Worm (Caenorhabditis elegans) whole organism, L3 larva: Measurements from ENCODE around the gene C53A5.17.

Source experiments
- R02D3.7 ChIP-seq: fragments of 150-350 bp; optimal IDR thresholded peaks from 2 replicates; lab custom pipeline; 2014; ENCODE audit warnings: missing biosample characterization, missing genetic modification characterization
- ZK546.5 ChIP-seq: sonication (generic microtip); optimal IDR thresholded peaks from 2 replicates; lab custom pipeline; 2017; ENCODE audit warnings: missing biosample characterization, missing genetic modification characterization
- aly-2 ChIP-seq: fragments of 150-350 bp; optimal IDR thresholded peaks from 2 replicates; lab custom pipeline; 2014; ENCODE audit warnings: missing biosample characterization, missing genetic modification characterization
- ama-1 ChIP-seq: fragments of 150-350 bp; optimal IDR thresholded peaks from 2 replicates; lab custom pipeline; 2018
- ceh-16 ChIP-seq: sonication (generic microtip); optimal IDR thresholded peaks from 2 replicates; lab custom pipeline; 2017; ENCODE audit warnings: missing biosample characterization, missing genetic modification characterization
- ceh-82 ChIP-seq: fragments of 150-350 bp; optimal IDR thresholded peaks from 2 replicates; lab custom pipeline; 2014; ENCODE audit warnings: missing biosample characterization, missing genetic modification characterization
- daf-12 ChIP-seq: fragments of 150-350 bp; optimal IDR thresholded peaks from 2 replicates; lab custom pipeline; 2014; ENCODE audit warnings: missing biosample characterization, missing genetic modification reagents, missing genetic modification characterization
- egl-27 ChIP-seq: sonication (generic microtip); optimal IDR thresholded peaks from 4 replicates; lab custom pipeline; 2017; ENCODE audit warnings: missing biosample characterization, missing genetic modification reagents, missing genetic modification characterization
- egl-5 ChIP-seq: fragments of 150-350 bp; optimal IDR thresholded peaks from 2 replicates; lab custom pipeline; 2017; ENCODE audit warnings: missing biosample characterization, missing genetic modification reagents, missing genetic modification characterization, inconsistent platforms
- elt-2 ChIP-seq: sonication (generic microtip); optimal IDR thresholded peaks from 2 replicates; lab custom pipeline; 2016; ENCODE audit warnings: missing genetic modification reagents, mild to moderate bottlenecking, missing genetic modification characterization, missing compliant biosample characterization
- elt-3 ChIP-seq, 3 experiments: fragments of 150-350 bp in 1 of 3; sonication (generic microtip) in 2 of 3; optimal IDR thresholded peaks; 2 replicates in 2 of 3; 4 replicates in 1 of 3; lab custom pipeline; 2014 to 2017; ENCODE audit warnings: missing biosample characterization in 3 of 3, missing genetic modification characterization in 3 of 3
- eor-1 ChIP-seq, 2 experiments: fragments of 150-350 bp; optimal IDR thresholded peaks; 2 replicates each; lab custom pipeline; 2014 to 2018; ENCODE audit warnings: missing biosample characterization in 2 of 2, missing genetic modification characterization in 2 of 2
- fkh-10 ChIP-seq: sonication (generic microtip); optimal IDR thresholded peaks from 2 replicates; lab custom pipeline; 2017; ENCODE audit warnings: missing biosample characterization, missing genetic modification reagents, missing genetic modification characterization
- fkh-2 ChIP-seq: fragments of 150-350 bp; optimal IDR thresholded peaks from 2 replicates; lab custom pipeline; 2014; ENCODE audit warnings: missing biosample characterization, missing genetic modification reagents, missing genetic modification characterization
- jun-1 ChIP-seq: fragments of 150-350 bp; optimal IDR thresholded peaks from 2 replicates; lab custom pipeline; 2014; ENCODE audit warnings: missing biosample characterization, missing genetic modification reagents, missing genetic modification characterization
- lin-15B ChIP-seq: fragments of 150-350 bp; optimal IDR thresholded peaks from 2 replicates; lab custom pipeline; 2014; ENCODE audit warnings: missing biosample characterization, missing genetic modification characterization
- lin-39 ChIP-seq: fragments of 150-350 bp; optimal IDR thresholded peaks from 2 replicates; lab custom pipeline; 2018; ENCODE audit warnings: missing biosample characterization, missing genetic modification reagents, missing genetic modification characterization
- lsy-12 ChIP-seq: sonication (generic microtip); optimal IDR thresholded peaks from 2 replicates; lab custom pipeline; 2016; ENCODE audit warnings: mild to moderate bottlenecking, missing genetic modification characterization, missing compliant biosample characterization
- mdl-1 ChIP-seq: fragments of 150-350 bp; optimal IDR thresholded peaks from 2 replicates; lab custom pipeline; 2014; ENCODE audit warnings: missing biosample characterization, missing genetic modification characterization
- mml-1 ChIP-seq: fragments of 150-350 bp; sonication (generic microtip); optimal IDR thresholded peaks from 3 replicates; lab custom pipeline; 2014; ENCODE audit warnings: missing biosample characterization, missing genetic modification characterization
- nfya-1 ChIP-seq: sonication (generic microtip); optimal IDR thresholded peaks from 2 replicates; lab custom pipeline; 2017; ENCODE audit warnings: missing genetic modification characterization, mild to moderate bottlenecking, missing compliant biosample characterization, antibody characterized with exemption, moderate library complexity; ENCODE audit not compliant: insufficient read depth
- nhr-11 ChIP-seq: fragments of 150-350 bp; optimal IDR thresholded peaks from 2 replicates; lab custom pipeline; 2014; ENCODE audit warnings: missing biosample characterization, missing genetic modification characterization
- nhr-12 ChIP-seq: fragments of 150-350 bp; optimal IDR thresholded peaks from 2 replicates; lab custom pipeline; 2014; ENCODE audit warnings: missing biosample characterization, missing genetic modification characterization
- nhr-23 ChIP-seq: fragments of 150-350 bp; optimal IDR thresholded peaks from 2 replicates; lab custom pipeline; 2014; ENCODE audit warnings: missing biosample characterization, missing genetic modification reagents, missing genetic modification characterization
- nhr-237 ChIP-seq: fragments of 150-350 bp; optimal IDR thresholded peaks from 2 replicates; lab custom pipeline; 2014; ENCODE audit warnings: missing biosample characterization, missing genetic modification characterization
- nhr-25 ChIP-seq: sonication (generic microtip); optimal IDR thresholded peaks from 2 replicates; lab custom pipeline; 2017; ENCODE audit warnings: missing biosample characterization, missing genetic modification characterization
- nhr-43 ChIP-seq: sonication (generic microtip); optimal IDR thresholded peaks from 2 replicates; lab custom pipeline; 2016; ENCODE audit warnings: mild to moderate bottlenecking, missing genetic modification characterization, missing compliant biosample characterization; ENCODE audit not compliant: poor library complexity, severe bottlenecking
- nhr-67 ChIP-seq: fragments of 150-350 bp; optimal IDR thresholded peaks from 2 replicates; lab custom pipeline; 2014; ENCODE audit warnings: missing biosample characterization, missing genetic modification characterization
- nhr-76 ChIP-seq: fragments of 150-350 bp; sonication (generic microtip); optimal IDR thresholded peaks from 5 replicates; lab custom pipeline; 2014; ENCODE audit warnings: missing biosample characterization, missing genetic modification characterization
- nhr-77 ChIP-seq: fragments of 150-350 bp; optimal IDR thresholded peaks from 2 replicates; lab custom pipeline; 2014; ENCODE audit warnings: missing biosample characterization, missing genetic modification characterization
- pha-4 ChIP-seq: fragments of 150-350 bp; optimal IDR thresholded peaks from 2 replicates; lab custom pipeline; 2014; ENCODE audit warnings: missing biosample characterization, missing genetic modification reagents, missing genetic modification characterization
- pqm-1 ChIP-seq: fragments of 150-350 bp; optimal IDR thresholded peaks from 2 replicates; lab custom pipeline; 2017; ENCODE audit warnings: missing biosample characterization, missing genetic modification characterization, inconsistent platforms
- sea-2 ChIP-seq: fragments of 150-350 bp; sonication (generic microtip); optimal IDR thresholded peaks from 4 replicates; lab custom pipeline; 2014; ENCODE audit warnings: missing biosample characterization, missing genetic modification reagents, missing genetic modification characterization
- snpc-4 ChIP-seq: fragments of 150-350 bp; optimal IDR thresholded peaks from 2 replicates; lab custom pipeline; 2014; ENCODE audit warnings: missing biosample characterization, missing genetic modification characterization
- zag-1 ChIP-seq: fragments of 150-350 bp; optimal IDR thresholded peaks from 2 replicates; lab custom pipeline; 2014; ENCODE audit warnings: missing biosample characterization, missing genetic modification characterization
- ztf-11 ChIP-seq: fragments of 150-350 bp; optimal IDR thresholded peaks from 2 replicates; lab custom pipeline; 2014; ENCODE audit warnings: missing biosample characterization, missing genetic modification characterization
- ztf-4 ChIP-seq: fragments of 150-350 bp; optimal IDR thresholded peaks from 2 replicates; lab custom pipeline; 2014; ENCODE audit warnings: missing biosample characterization, missing genetic modification characterization

C53A5.17 gene

DNA sequence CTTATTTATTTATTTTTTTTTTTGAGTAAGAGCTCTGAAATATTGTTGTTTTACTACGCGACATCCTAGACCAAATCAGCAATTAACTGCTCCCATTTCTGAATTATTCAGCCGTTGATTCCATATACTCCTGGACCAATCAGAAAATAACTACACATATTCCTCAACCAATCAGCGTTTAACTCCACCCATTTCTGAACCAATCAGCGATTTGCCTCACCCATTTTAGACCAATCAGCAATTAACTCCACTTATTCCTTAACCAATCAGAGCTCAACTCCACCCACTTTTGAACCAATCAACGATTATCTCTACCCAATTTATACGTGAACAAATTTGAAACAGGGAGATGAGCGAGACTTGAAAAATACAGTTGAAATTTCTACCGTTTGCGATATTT lies 27.2 kb downstream of the C53A5.17 start:
- TF ChIP-seq ama-1 (no peak), nhr-11 (no peak), nfya-1 (tag; lab: Kevin White, UChicago) (peak; percentile 78), nhr-67 (no peak)

ce11 chrV:14491097-14491496 lies 29.8 kb downstream of the C53A5.17 start:
- TF ChIP-seq egl-27 (tag; lab: Kevin White, UChicago) (no peak), snpc-4 (no peak), mdl-1 (tag; lab: Kevin White, UChicago) (no peak), mml-1 (no peak), nhr-11 (no peak), nhr-12 (tag; lab: Kevin White, UChicago) (no peak), daf-12 (tag; lab: Kevin White, UChicago) (no peak), nhr-76 (tag; lab: Kevin White, UChicago) (no peak), nhr-67 (no peak), nfya-1 (tag; lab: Kevin White, UChicago) (no peak), elt-2 (tag; lab: Kevin White, UChicago) (no peak), ztf-4 (tag; lab: Kevin White, UChicago) (no peak), nhr-237 (tag; lab: Kevin White, UChicago) (no peak), sea-2 (GFP tag; lab: Kevin White, UChicago) (no peak), elt-3 (tag; optimal IDR thresholded peaks at IDR 0.05; lab: Kevin White, UChicago) (no peak), ceh-82 (tag; lab: Kevin White, UChicago) (no peak), nhr-77 (tag; lab: Kevin White, UChicago) (no peak)

DNA sequence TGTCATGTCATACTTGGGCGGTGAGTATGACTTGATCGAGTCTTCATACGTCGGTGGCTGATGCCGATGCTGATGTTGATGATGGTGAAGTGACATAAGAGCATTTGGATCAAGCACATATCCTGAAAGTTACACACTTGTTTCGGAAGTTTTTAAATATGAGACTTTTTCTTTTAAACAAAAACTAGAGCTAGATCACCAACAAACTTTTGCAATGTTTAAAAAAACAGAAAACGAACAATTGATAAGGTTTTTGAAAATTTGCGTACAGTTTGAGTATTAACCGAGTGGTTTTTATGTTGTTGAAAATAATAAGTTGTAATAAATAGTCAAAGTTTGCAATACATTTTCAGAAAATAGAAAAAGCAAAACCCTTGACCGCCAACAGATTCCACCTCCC lies 36.3 kb downstream of the C53A5.17 start, which contains the start of gene R02D5.4:
Gene R02D5.4, minus strand, starts transcription at position 101 of the 400 bp plus-strand sequence.
- TF ChIP-seq nhr-43 (tag; lab: Kevin White, UChicago) (no peak), nhr-23 (no peak), snpc-4 (no peak), eor-1 (tag; optimal IDR thresholded peaks at IDR 0.05; lab: Kevin White, UChicago) (no peak), ZK546.5 (tag; lab: Kevin White, UChicago) (no peak), fkh-10 (GFP tag; lab: Kevin White, UChicago) (no peak), egl-27 (tag; lab: Kevin White, UChicago) (no peak), nhr-237 (tag; lab: Kevin White, UChicago) (no peak), R02D3.7 (tag; lab: Kevin White, UChicago) (no peak), lin-15B (tag; lab: Kevin White, UChicago) (no peak), elt-2 (tag; lab: Kevin White, UChicago) (no peak), pqm-1 (tag; lab: Kevin White, UChicago) (no peak), mdl-1 (tag; lab: Kevin White, UChicago) (no peak), nhr-76 (tag; lab: Kevin White, UChicago) (no peak), zag-1 (no peak), ceh-82 (tag; lab: Kevin White, UChicago) (no peak)

ce11 chrV:14482728-14483210 lies 38.1 kb downstream of the C53A5.17 start, which contains the start of gene R02D5.3:
R02D5.3 (plus strand) TSS chrV:14483160.
- no peak for TF ChIP-seq egl-5 (tag; lab: Kevin White, UChicago)
- no peak for TF ChIP-seq nhr-12 (tag; lab: Kevin White, UChicago)
- peak; percentile 64 for TF ChIP-seq pqm-1 (tag; lab: Kevin White, UChicago)
- no peak for TF ChIP-seq ZK546.5 (tag; lab: Kevin White, UChicago)
- no peak for TF ChIP-seq aly-2 (tag; lab: Kevin White, UChicago)
- no peak for TF ChIP-seq nhr-23
- TF ChIP-seq zag-1 = no peak
- no peak for TF ChIP-seq ceh-82 (tag; lab: Kevin White, UChicago)
- no peak for TF ChIP-seq nhr-11
- TF ChIP-seq nhr-25 = no peak
- peak; percentile 36 for TF ChIP-seq pha-4
- no peak for TF ChIP-seq snpc-4
- TF ChIP-seq elt-2 (tag; lab: Kevin White, UChicago) = peak; percentile 64
- no peak for TF ChIP-seq lsy-12 (tag; lab: Kevin White, UChicago)
- TF ChIP-seq ama-1 = no peak

- TF ChIP-seq nhr-76 (tag; lab: Kevin White, UChicago) = no peak
- no peak for TF ChIP-seq mml-1
- no peak for TF ChIP-seq ceh-82 (tag; lab: Kevin White, UChicago)
- TF ChIP-seq nhr-43 (tag; lab: Kevin White, UChicago) = no peak
- TF ChIP-seq pha-4 = no peak
- TF ChIP-seq pqm-1 (tag; lab: Kevin White, UChicago) = no peak
- no peak for TF ChIP-seq ZK546.5 (tag; lab: Kevin White, UChicago)
- no peak for TF ChIP-seq ceh-16
- TF ChIP-seq egl-5 (tag; lab: Kevin White, UChicago) = no peak
- TF ChIP-seq lsy-12 (tag; lab: Kevin White, UChicago) = no peak
- TF ChIP-seq daf-12 (tag; lab: Kevin White, UChicago) = no peak
- TF ChIP-seq elt-3 (tag; optimal IDR thresholded peaks at IDR 0.05; lab: Kevin White, UChicago) = no peak
- no peak for TF ChIP-seq ztf-11 (tag; lab: Kevin White, UChicago)
- no peak for TF ChIP-seq lin-39 (tag; lab: Kevin White, UChicago)
- TF ChIP-seq fkh-2 = no peak
- TF ChIP-seq nhr-23 = no peak
- TF ChIP-seq ama-1 = no peak
- no peak for TF ChIP-seq jun-1
- TF ChIP-seq nhr-77 (tag; lab: Kevin White, UChicago) = no peak
- no peak for TF ChIP-seq mdl-1 (tag; lab: Kevin White, UChicago)
Observed at ce11 chrV:14481987-14482386, 38.9 kb downstream of the C53A5.17 start, which contains the start of gene R02D5.10. R02D5.10 (plus strand) TSS chrV:14482287.
